Worm (Caenorhabditis elegans): Measurements from ENCODE around the gene atfs-1.

ce11 chrV:14149125-14149524 lies 44.3 kb upstream of the atfs-1 start:
- TF ChIP-seq nhr-11 (tag; optimal IDR thresholded peaks at IDR 0.05) (no peak), K02D7.2 (tag; optimal IDR thresholded peaks at IDR 0.05) (no peak), ceh-9 (tag; optimal IDR thresholded peaks at IDR 0.05) (no peak), dmd-4 (tag; optimal IDR thresholded peaks at IDR 0.05; ENCODE audit: borderline replicate concordance) (no peak), C38D4.7 (GFP tag; optimal IDR thresholded peaks at IDR 0.05) (no peak), ahr-1 (tag; optimal IDR thresholded peaks at IDR 0.05) (no peak), pqm-1 (tag; optimal IDR thresholded peaks at IDR 0.05) (no peak)
